Fruit fly (Drosophila melanogaster): Measurements from ENCODE around the gene obst-A.

- TF ChIP-seq CG15710 (tag; optimal IDR thresholded peaks at IDR 0.05), result no peak
- no peak for TF ChIP-seq Ets98B (GFP tag; IDR thresholded peaks at IDR 0.05)
- no peak for TF ChIP-seq EcR (GFP tag; optimal IDR thresholded peaks at IDR 0.05)
- TF ChIP-seq CG14655 (GFP tag; optimal IDR thresholded peaks at IDR 0.05), result no peak
- TF ChIP-seq CG8159 (tag; optimal IDR thresholded peaks at IDR 0.05), result no peak
- TF ChIP-seq Snoo (tag; optimal IDR thresholded peaks at IDR 0.05), result no peak
- TF ChIP-seq fd96Ca (GFP tag; IDR thresholded peaks at IDR 0.05), result no peak
- TF ChIP-seq rn (GFP tag; IDR thresholded peaks at IDR 0.05), result no peak
- no peak for TF ChIP-seq CG32121 (GFP tag; IDR thresholded peaks at IDR 0.05)
- no peak for TF ChIP-seq CG9948 (tag; optimal IDR thresholded peaks at IDR 0.05)
- TF ChIP-seq CG13204 (GFP tag; optimal IDR thresholded peaks at IDR 0.05), result no peak
These were observed 5.7 kb downstream of the obst-A start for dm6 chrX:20245218-20245863.
